Worm (Caenorhabditis elegans) whole organism, L1 larva: ENCODE measurements around the gene sri-50.

Experiments used
- alr-1 ChIP-seq: fragments of 200-800 bp; sonication (Bioruptor generic); optimal IDR thresholded peaks from 2 replicates; lab custom pipeline; 2018; ENCODE audit warnings: borderline replicate concordance, mild to moderate bottlenecking, missing genetic modification characterization, missing compliant biosample characterization
- aly-2 ChIP-seq: fragments of 150-350 bp; optimal IDR thresholded peaks from 2 replicates; lab custom pipeline; 2014; ENCODE audit warnings: missing biosample characterization, missing genetic modification characterization
- blmp-1 ChIP-seq: fragments of 150-350 bp; optimal IDR thresholded peaks from 2 replicates; lab custom pipeline; 2014; ENCODE audit warnings: missing biosample characterization, missing genetic modification characterization
- hlh-4 ChIP-seq: sonication (generic microtip); optimal IDR thresholded peaks from 2 replicates; lab custom pipeline; 2016; ENCODE audit warnings: mild to moderate bottlenecking, missing genetic modification characterization, missing compliant biosample characterization
- hpl-2 ChIP-seq: fragments of 150-350 bp; optimal IDR thresholded peaks from 2 replicates; lab custom pipeline; 2014; ENCODE audit warnings: missing biosample characterization, missing genetic modification reagents, missing genetic modification characterization
- jun-1 ChIP-seq: fragments of 150-350 bp; optimal IDR thresholded peaks from 2 replicates; lab custom pipeline; 2014; ENCODE audit warnings: missing biosample characterization, missing genetic modification reagents, missing genetic modification characterization
- lsy-2 ChIP-seq, 2 experiments: fragments of 150-350 bp; optimal IDR thresholded peaks; 2 replicates each; lab custom pipeline; 2014; ENCODE audit warnings: missing biosample characterization in 2 of 2, missing genetic modification characterization in 2 of 2
- nhr-19 ChIP-seq: fragments of 200-800 bp; sonication (Bioruptor generic); conservative IDR thresholded peaks from 2 replicates; pipeline ENCODE4 v1.3.6; 2022; ENCODE audit warnings: missing genetic modification characterization, missing compliant biosample characterization
- nhr-84 ChIP-seq: sonication (generic microtip); optimal IDR thresholded peaks from 2 replicates; lab custom pipeline; 2017; ENCODE audit warnings: missing biosample characterization, missing genetic modification characterization
- pag-3 ChIP-seq: sonication (generic microtip); optimal IDR thresholded peaks from 2 replicates; lab custom pipeline; 2017; ENCODE audit warnings: missing genetic modification characterization, mild to moderate bottlenecking, missing compliant biosample characterization, antibody characterized with exemption, borderline replicate concordance; ENCODE audit not compliant: insufficient read depth
- snpc-4 ChIP-seq: fragments of 150-350 bp; optimal IDR thresholded peaks from 2 replicates; lab custom pipeline; 2014; ENCODE audit warnings: missing biosample characterization, missing genetic modification characterization

DNA sequence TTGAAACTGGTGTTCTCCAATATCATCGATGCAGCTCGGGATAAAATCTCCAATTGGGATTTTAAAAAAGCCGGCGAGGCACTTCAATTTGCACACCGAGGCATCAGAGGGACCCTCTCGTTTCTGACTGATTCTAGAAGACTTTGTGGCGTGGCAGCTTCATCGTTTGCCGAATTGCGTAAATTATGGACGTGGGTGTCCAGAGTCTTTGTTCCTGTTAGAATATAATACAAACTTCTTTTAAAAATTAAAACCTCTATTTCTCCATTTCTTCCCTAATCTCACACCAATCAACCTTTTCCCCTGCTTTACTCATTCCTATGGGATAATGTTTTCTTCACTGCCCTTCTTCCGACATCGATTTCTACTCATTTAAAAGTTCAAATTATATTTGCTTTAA is 6.8 kb downstream of the sri-50 start, which contains the start of gene ZC239.5:
- TF ChIP-seq aly-2, result no peak
- TF ChIP-seq hpl-2 (GFP tag; lab: Kevin White, UChicago), result no peak
- TF ChIP-seq alr-1 (tag; lab: Kevin White, UChicago), result no peak
- no peak for TF ChIP-seq hlh-4 (tag; lab: Kevin White, UChicago)
- no peak for TF ChIP-seq blmp-1 (tag; lab: Kevin White, UChicago)
- no peak for TF ChIP-seq nhr-19 (GFP tag; lab: Robert Waterston, UW)
- TF ChIP-seq pag-3 (tag; lab: Kevin White, UChicago), result no peak
- no peak for TF ChIP-seq nhr-84 (tag; lab: Kevin White, UChicago)
- TF ChIP-seq lsy-2 (tag; optimal IDR thresholded peaks at IDR 0.05; lab: Kevin White, UChicago), result no peak
- no peak for TF ChIP-seq snpc-4
- TF ChIP-seq jun-1, result no peak
